Fruit fly (Drosophila melanogaster) whole organism, embryonic: Measurements from ENCODE around the gene trbl.
A peak's percentile ranks its signal among the peaks of the same experiment; 100 is the strongest.

Experiments used
- Asciz ChIP-seq: fragments of 200-800 bp; sonication (Bioruptor generic); optimal IDR thresholded peaks from 2 replicates; lab custom pipeline; 2017; ENCODE audit warnings: missing biosample characterization, mild to moderate bottlenecking, missing genetic modification characterization, missing genetic modification reagents
- Bteb2 ChIP-seq: fragments of 200-800 bp; sonication (Bioruptor generic); optimal IDR thresholded peaks from 2 replicates; lab custom pipeline; 2016; ENCODE audit warnings: missing biosample characterization, missing genetic modification characterization
- CG10462 ChIP-seq: fragments of 200-800 bp; sonication (Bioruptor generic); optimal IDR thresholded peaks from 2 replicates; lab custom pipeline; 2016; ENCODE audit warnings: missing biosample characterization, missing genetic modification characterization
- CG12104 ChIP-seq: fragments of 200-800 bp; sonication (Bioruptor generic); optimal IDR thresholded peaks from 3 replicates; lab custom pipeline; 2016; ENCODE audit warnings: missing biosample characterization, missing genetic modification characterization
- CG12769 ChIP-seq: fragments of 200-800 bp; sonication (Bioruptor generic); optimal IDR thresholded peaks from 2 replicates; lab custom pipeline; 2019; ENCODE audit warnings: missing biosample characterization, mild to moderate bottlenecking, missing genetic modification characterization, moderate library complexity
- CG13287 ChIP-seq: fragments of 200-800 bp; sonication (Bioruptor generic); IDR thresholded peaks from 2 replicates; pipeline ENCODE4 v1.3.6; 2022; ENCODE audit warnings: missing biosample characterization, missing genetic modification characterization; ENCODE audit not compliant: partially characterized antibody
- CG13624 ChIP-seq: fragments of 200-800 bp; sonication (Bioruptor generic); optimal IDR thresholded peaks from 2 replicates; lab custom pipeline; 2016; ENCODE audit warnings: missing biosample characterization, missing genetic modification characterization
- CG1603 ChIP-seq: fragments of 200-800 bp; sonication (Bioruptor generic); optimal IDR thresholded peaks from 2 replicates; lab custom pipeline; 2019; ENCODE audit warnings: missing biosample characterization, mild to moderate bottlenecking, missing genetic modification characterization, moderate library complexity
- CG17829 ChIP-seq: fragments of 200-800 bp; optimal IDR thresholded peaks from 2 replicates; lab custom pipeline; 2019; ENCODE audit warnings: missing biosample characterization, mild to moderate bottlenecking, missing genetic modification characterization, moderate library complexity
- CG2116 ChIP-seq: fragments of 200-800 bp; sonication (Bioruptor generic); optimal IDR thresholded peaks from 3 replicates; lab custom pipeline; 2018; ENCODE audit warnings: missing biosample characterization, mild to moderate bottlenecking, missing genetic modification characterization
- CG31365 ChIP-seq: fragments of 200-800 bp; sonication (Bioruptor generic); optimal IDR thresholded peaks from 2 replicates; lab custom pipeline; 2018; ENCODE audit warnings: missing biosample characterization, mild to moderate bottlenecking, missing genetic modification characterization
- CG34224 ChIP-seq: fragments of 200-800 bp; sonication (Bioruptor generic); IDR thresholded peaks from 3 replicates; pipeline ENCODE4 v1.3.6; 2022; ENCODE audit warnings: missing biosample characterization, missing genetic modification characterization; ENCODE audit not compliant: partially characterized antibody
- CG34376 ChIP-seq: fragments of 200-800 bp; sonication (Bioruptor generic); optimal IDR thresholded peaks from 2 replicates; lab custom pipeline; 2018; ENCODE audit warnings: missing biosample characterization, mild to moderate bottlenecking, missing genetic modification characterization
- CG3726 ChIP-seq: fragments of 200-800 bp; sonication (Bioruptor generic); IDR thresholded peaks from 3 replicates; pipeline ENCODE4, ENCODE4 v1.3.6; 2022; ENCODE audit warnings: missing biosample characterization, missing genetic modification characterization
- CG4730 ChIP-seq: fragments of 200-800 bp; sonication (Bioruptor generic); IDR thresholded peaks from 2 replicates; pipeline ENCODE4 v1.3.6; 2022; ENCODE audit warnings: missing biosample characterization, missing genetic modification characterization
- CG6272 ChIP-seq: fragments of 200-800 bp; sonication (Bioruptor generic); IDR thresholded peaks from 2 replicates; pipeline ENCODE4 v1.3.6; 2022; ENCODE audit warnings: missing biosample characterization, missing genetic modification characterization
- CG8944 ChIP-seq: fragments of 200-800 bp; sonication (Bioruptor generic); optimal IDR thresholded peaks from 3 replicates; lab custom pipeline; 2016; ENCODE audit warnings: missing biosample characterization, missing genetic modification characterization
- CG9215 ChIP-seq: fragments of 200-800 bp; sonication (Bioruptor generic); IDR thresholded peaks from 2 replicates; pipeline ENCODE4 v1.3.6; 2022; ENCODE audit warnings: missing biosample characterization, missing genetic modification characterization
- CG9797 ChIP-seq: fragments of 200-800 bp; sonication (Bioruptor generic); optimal IDR thresholded peaks from 3 replicates; lab custom pipeline; 2018; ENCODE audit warnings: missing biosample characterization, mild to moderate bottlenecking, missing genetic modification characterization
- Gsc ChIP-seq: fragments of 200-800 bp; sonication (Bioruptor generic); IDR thresholded peaks from 2 replicates; pipeline ENCODE4 v1.3.6; 2022; ENCODE audit warnings: missing biosample characterization, missing genetic modification characterization
- HLHmδ ChIP-seq: fragments of 200-800 bp; sonication (Bioruptor generic); optimal IDR thresholded peaks from 2 replicates; lab custom pipeline; 2018; ENCODE audit warnings: missing biosample characterization, mild to moderate bottlenecking, missing genetic modification characterization, moderate library complexity
- Hey ChIP-seq: fragments of 200-800 bp; sonication (Bioruptor generic); optimal IDR thresholded peaks from 3 replicates; lab custom pipeline; 2018; ENCODE audit warnings: missing biosample characterization, mild to moderate bottlenecking, missing genetic modification characterization
- Max ChIP-seq: fragments of 200-800 bp; sonication (Bioruptor generic); optimal IDR thresholded peaks from 2 replicates; lab custom pipeline; 2016; ENCODE audit warnings: missing biosample characterization, mild to moderate bottlenecking, missing genetic modification characterization
- NfI ChIP-seq: fragments of 200-800 bp; sonication (Bioruptor generic); optimal IDR thresholded peaks from 3 replicates; lab custom pipeline; 2018; ENCODE audit warnings: missing biosample characterization, mild to moderate bottlenecking, missing genetic modification characterization, moderate library complexity
- Opbp ChIP-seq: fragments of 200-800 bp; sonication (Bioruptor generic); IDR thresholded peaks from 3 replicates; pipeline ENCODE4 v1.3.6; 2022; ENCODE audit warnings: missing biosample characterization, missing genetic modification characterization; ENCODE audit not compliant: partially characterized antibody
- Taf1 ChIP-seq: fragments of 200-800 bp; sonication (Bioruptor generic); IDR thresholded peaks from 2 replicates; pipeline ENCODE4 v1.3.6; 2022; ENCODE audit warnings: missing biosample characterization, missing genetic modification characterization
- Vsx1 ChIP-seq: fragments of 200-800 bp; sonication (Bioruptor generic); optimal IDR thresholded peaks from 2 replicates; lab custom pipeline; 2017; ENCODE audit warnings: missing biosample characterization, mild to moderate bottlenecking, missing genetic modification characterization, missing genetic modification reagents
- bab2 ChIP-seq: fragments of 200-800 bp; sonication (Bioruptor generic); optimal IDR thresholded peaks from 2 replicates; lab custom pipeline; 2016; ENCODE audit warnings: missing biosample characterization, missing genetic modification characterization
- bigmax ChIP-seq: fragments of 200-800 bp; sonication (Bioruptor generic); optimal IDR thresholded peaks from 2 replicates; lab custom pipeline; 2018; ENCODE audit warnings: missing biosample characterization, mild to moderate bottlenecking, missing genetic modification characterization
- chn ChIP-seq: fragments of 200-800 bp; sonication (Bioruptor generic); optimal IDR thresholded peaks from 2 replicates; lab custom pipeline; 2016; ENCODE audit warnings: missing biosample characterization, missing genetic modification characterization
- fru ChIP-seq: fragments of >200 bp; optimal IDR thresholded peaks from 2 replicates; lab custom pipeline; 2017
- gsb ChIP-seq: fragments of 200-800 bp; sonication (Bioruptor generic); IDR thresholded peaks from 2 replicates; pipeline ENCODE4 v1.3.6; 2022; ENCODE audit warnings: missing biosample characterization, missing genetic modification characterization
- hb ChIP-seq: fragments of 200-800 bp; sonication (Bioruptor generic); IDR thresholded peaks from 3 replicates; pipeline ENCODE4 v1.3.6; 2022; ENCODE audit warnings: missing biosample characterization, missing genetic modification characterization; ENCODE audit not compliant: partially characterized antibody
- hbn ChIP-seq: fragments of 200-800 bp; sonication (Bioruptor generic); IDR thresholded peaks from 2 replicates; pipeline ENCODE4 v1.3.6; 2022; ENCODE audit warnings: missing biosample characterization, missing genetic modification characterization; ENCODE audit not compliant: partially characterized antibody
- ind ChIP-seq: fragments of 200-800 bp; sonication (Bioruptor generic); optimal IDR thresholded peaks from 3 replicates; lab custom pipeline; 2016; ENCODE audit warnings: missing biosample characterization, missing genetic modification characterization
- kah ChIP-seq: fragments of 200-800 bp; sonication (Bioruptor generic); optimal IDR thresholded peaks from 2 replicates; lab custom pipeline; 2018; ENCODE audit warnings: missing biosample characterization, mild to moderate bottlenecking, missing genetic modification characterization
- kay ChIP-seq: fragments of 200-800 bp; sonication (Bioruptor generic); optimal IDR thresholded peaks from 2 replicates; lab custom pipeline; 2016; ENCODE audit warnings: missing biosample characterization, missing genetic modification characterization
- kni ChIP-seq: fragments of 200-800 bp; sonication (Bioruptor generic); optimal IDR thresholded peaks from 3 replicates; lab custom pipeline; 2017; ENCODE audit warnings: mild to moderate bottlenecking, missing biosample characterization, missing genetic modification reagents, missing genetic modification characterization
- nmo ChIP-seq: fragments of 200-800 bp; sonication (Bioruptor generic); optimal IDR thresholded peaks from 2 replicates; lab custom pipeline; 2018; ENCODE audit warnings: missing biosample characterization, mild to moderate bottlenecking, missing genetic modification characterization, moderate library complexity
- onecut ChIP-seq: fragments of 200-800 bp; sonication (Bioruptor generic); IDR thresholded peaks from 2 replicates; pipeline ENCODE4 v1.3.6; 2022; ENCODE audit warnings: missing biosample characterization, missing genetic modification characterization
- pan ChIP-seq, 4 experiments: fragments of >200 bp in 3 of 4; fragments of 200-800 bp in 1 of 4; sonication (Bioruptor generic) in 1 of 4; optimal IDR thresholded peaks in 3 of 4; IDR thresholded peaks in 1 of 4; 2 replicates each; pipeline versions ENCODE4 v1.3.6 to Lab custom; 2017 to 2022; ENCODE audit warnings: missing biosample characterization in 2 of 4, missing genetic modification characterization in 2 of 4, mixed read lengths in 1 of 4
- pfk ChIP-seq: fragments of 200-800 bp; sonication (Bioruptor generic); optimal IDR thresholded peaks from 2 replicates; lab custom pipeline; 2018; ENCODE audit warnings: missing biosample characterization, mild to moderate bottlenecking, missing genetic modification characterization, moderate library complexity
- pzg ChIP-seq: fragments of 200-800 bp; sonication (Bioruptor generic); optimal IDR thresholded peaks from 3 replicates; lab custom pipeline; 2018; ENCODE audit warnings: missing biosample characterization, mild to moderate bottlenecking, missing genetic modification characterization, moderate library complexity
- sima ChIP-seq: fragments of 200-800 bp; sonication (Bioruptor generic); optimal IDR thresholded peaks from 2 replicates; lab custom pipeline; 2016; ENCODE audit warnings: missing biosample characterization, missing genetic modification characterization
- wek ChIP-seq: fragments of 200-800 bp; sonication (Bioruptor generic); optimal IDR thresholded peaks from 3 replicates; lab custom pipeline; 2018; ENCODE audit warnings: missing biosample characterization, mild to moderate bottlenecking, missing genetic modification characterization, moderate library complexity
- wor ChIP-seq: fragments of 200-800 bp; sonication (Bioruptor generic); IDR thresholded peaks from 2 replicates; pipeline ENCODE4 v1.3.6; 2022; ENCODE audit warnings: missing biosample characterization, missing genetic modification characterization
- yki ChIP-seq: fragments of >200 bp; optimal IDR thresholded peaks from 3 replicates; lab custom pipeline; 2018
- z ChIP-seq: fragments of 200-800 bp; sonication (Bioruptor generic); IDR thresholded peaks from 3 replicates; pipeline ENCODE4 v1.3.6; 2022; ENCODE audit warnings: missing biosample characterization, missing genetic modification characterization

trbl gene

DNA sequence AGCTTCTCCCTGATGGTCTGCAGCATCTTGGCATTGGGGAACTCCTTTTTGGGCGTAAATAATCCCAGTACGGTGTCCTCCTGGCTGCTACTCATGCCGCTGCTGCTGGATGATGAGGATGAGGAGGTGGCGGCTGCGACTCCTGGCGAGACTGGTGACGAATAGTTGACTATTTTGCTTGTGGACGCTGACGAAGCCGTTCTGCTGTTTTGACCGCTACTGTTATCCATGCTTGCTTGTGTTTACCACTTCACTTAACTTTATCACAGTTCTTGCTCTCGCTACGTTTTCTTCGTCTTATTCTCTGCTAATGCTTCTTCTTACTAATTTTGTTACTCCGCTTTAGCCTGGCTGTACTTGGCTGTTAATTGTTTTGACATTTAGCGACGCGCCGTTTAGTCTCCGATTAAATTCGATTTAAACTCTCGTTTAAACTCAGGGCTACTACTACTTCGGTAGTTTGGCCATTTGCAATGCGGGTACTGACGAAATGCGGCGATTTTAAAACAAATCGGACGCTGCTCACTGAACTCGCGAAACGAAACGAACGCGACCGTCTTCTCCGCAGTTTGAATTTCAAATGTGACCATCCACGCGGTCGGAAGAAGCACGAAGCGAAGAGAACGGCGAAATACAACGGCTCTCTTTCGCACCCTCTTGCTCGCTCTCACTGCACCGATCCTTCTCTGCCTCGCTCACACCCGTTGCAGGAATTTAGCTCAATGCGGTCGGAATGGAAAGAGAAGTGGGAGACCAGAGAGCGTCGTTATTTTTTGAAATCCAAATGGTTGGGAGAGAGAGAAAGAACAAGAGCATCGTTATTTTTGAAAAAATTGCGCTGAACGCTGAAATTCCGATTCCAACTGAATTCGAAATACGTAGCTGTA, at the start of gene trbl (continued):
- TF ChIP-seq hb (GFP tag; lab: Robert Waterston, UW) = no peak
- TF ChIP-seq Max (GFP tag; lab: Kevin White, UChicago) = peak; percentile 26
- peak; percentile 27; the same call in 1 of the 2 replicates for TF ChIP-seq onecut (GFP tag; lab: Robert Waterston, UW)
- no peak for TF ChIP-seq ind (GFP tag; lab: Kevin White, UChicago)
- no peak for TF ChIP-seq gsb (GFP tag; lab: Robert Waterston, UW)
- TF ChIP-seq pan (optimal IDR thresholded peaks at IDR 0.05; lab: Kevin White, UChicago) = no peak
- TF ChIP-seq pan (GFP tag; optimal IDR thresholded peaks at IDR 0.05 in 1 of 2, IDR thresholded peaks at IDR 0.05 in 1 of 2) = no peak
- TF ChIP-seq CG1603 (tag; lab: Kevin White, UChicago) = peak; percentile 27
- TF ChIP-seq chn (GFP tag; lab: Kevin White, UChicago) = no peak
- TF ChIP-seq bigmax (GFP tag; lab: Kevin White, UChicago) = peak; percentile 17
- peak; percentile 86; the same call in 2 of the 3 replicates for TF ChIP-seq Opbp
- no peak for TF ChIP-seq CG4730 (GFP tag; lab: Robert Waterston, UW)
- TF ChIP-seq CG17829 = peak; percentile 97
- no peak for TF ChIP-seq bab2 (GFP tag; lab: Kevin White, UChicago)
- TF ChIP-seq CG6272 (GFP tag; lab: Robert Waterston, UW) = no peak
- peak; percentile 86 for TF ChIP-seq CG9797 (GFP tag; lab: Kevin White, UChicago)
- peak; percentile 82 for TF ChIP-seq nmo (GFP tag; lab: Kevin White, UChicago)
- no peak for TF ChIP-seq sima (GFP tag; lab: Kevin White, UChicago)
- TF ChIP-seq hbn = peak; percentile 50
- TF ChIP-seq Hey (tag; lab: Kevin White, UChicago) = no peak
- no peak for TF ChIP-seq kay (GFP tag; lab: Kevin White, UChicago)
- TF ChIP-seq Bteb2 (GFP tag; lab: Kevin White, UChicago) = no peak
- no peak for TF ChIP-seq CG12104 (GFP tag; lab: Kevin White, UChicago)
- peak; percentile 73 for TF ChIP-seq CG2116 (GFP tag; lab: Kevin White, UChicago)
- TF ChIP-seq Asciz (GFP tag; lab: Kevin White, UChicago) = no peak
- TF ChIP-seq z (GFP tag; lab: Robert Waterston, UW) = peak; percentile 62; the same call in 1 of the 3 replicates
- no peak for TF ChIP-seq Gsc
- peak; percentile 78 for TF ChIP-seq CG34224 (GFP tag; lab: Robert Waterston, UW)
- peak; percentile 81 for TF ChIP-seq kni
- peak; percentile 40 for TF ChIP-seq CG12769 (tag; lab: Kevin White, UChicago)
- TF ChIP-seq CG13287 (GFP tag; lab: Robert Waterston, UW) = peak; percentile 70
- no peak for TF ChIP-seq wor (GFP tag; lab: Robert Waterston, UW)
- no peak for TF ChIP-seq CG3726
- no peak for TF ChIP-seq fru (lab: Kevin White, UChicago)
- no peak for TF ChIP-seq CG9215 (GFP tag; lab: Robert Waterston, UW)
- TF ChIP-seq pzg (GFP tag; lab: Kevin White, UChicago) = peak; percentile 20
- peak; percentile 43 for TF ChIP-seq kah
- TF ChIP-seq yki (lab: Kevin White, UChicago) = peak; percentile 92
- TF ChIP-seq Taf1 (GFP tag; lab: Robert Waterston, UW) = no peak
- TF ChIP-seq CG31365 (tag; lab: Kevin White, UChicago) = peak; percentile 71
- peak; percentile 68 for TF ChIP-seq CG34376 (GFP tag; lab: Kevin White, UChicago)
- TF ChIP-seq CG8944 (GFP tag; lab: Kevin White, UChicago) = no peak
- TF ChIP-seq pfk (GFP tag; lab: Kevin White, UChicago) = peak; percentile 52
- TF ChIP-seq CG10462 (GFP tag; lab: Kevin White, UChicago) = no peak
- TF ChIP-seq HLHmδ (GFP tag; lab: Kevin White, UChicago) = peak; percentile 60
- TF ChIP-seq Vsx1 = peak; percentile 22
- peak; percentile 69 for TF ChIP-seq CG13624
- TF ChIP-seq wek (GFP tag; lab: Kevin White, UChicago) = peak; percentile 27
- no peak for TF ChIP-seq NfI
